Fruit fly (Drosophila melanogaster) whole organism, embryonic: ENCODE results near the gene CG12347.

Experiments used
- Abd-B ChIP-seq: fragments of 200-800 bp; sonication (Bioruptor generic); optimal IDR thresholded peaks from 2 replicates; lab custom pipeline; 2018; ENCODE audit warnings: missing biosample characterization, mild to moderate bottlenecking, missing genetic modification characterization, moderate library complexity
- B-H1 ChIP-seq: fragments of 200-800 bp; sonication (Bioruptor generic); IDR thresholded peaks from 3 replicates; pipeline ENCODE4 v1.3.6; 2022; ENCODE audit warnings: missing biosample characterization, missing genetic modification characterization
- CG10209 ChIP-seq: fragments of 200-800 bp; sonication (Bioruptor generic); optimal IDR thresholded peaks from 3 replicates; lab custom pipeline; 2017; ENCODE audit warnings: missing biosample characterization, mild to moderate bottlenecking, missing genetic modification characterization, missing genetic modification reagents
- CG11695 ChIP-seq: fragments of 200-800 bp; sonication (Bioruptor generic); IDR thresholded peaks from 3 replicates; pipeline ENCODE4 v1.3.6; 2022; ENCODE audit warnings: missing biosample characterization, missing genetic modification characterization
- CG11723 ChIP-seq: fragments of 200-800 bp; sonication (Bioruptor generic); optimal IDR thresholded peaks from 2 replicates; lab custom pipeline; 2017; ENCODE audit warnings: missing biosample characterization, mild to moderate bottlenecking, missing genetic modification characterization
- CG12071 ChIP-seq: fragments of 200-800 bp; sonication (Bioruptor generic); optimal IDR thresholded peaks from 3 replicates; lab custom pipeline; 2018; ENCODE audit warnings: missing biosample characterization, mild to moderate bottlenecking, missing genetic modification characterization
- CG12391 ChIP-seq: fragments of 200-800 bp; sonication (Bioruptor generic); optimal IDR thresholded peaks from 3 replicates; lab custom pipeline; 2018; ENCODE audit warnings: missing biosample characterization, mild to moderate bottlenecking, missing genetic modification characterization, moderate library complexity
- CG1529 ChIP-seq: fragments of 200-800 bp; sonication (Bioruptor generic); optimal IDR thresholded peaks from 3 replicates; lab custom pipeline; 2018; ENCODE audit warnings: missing biosample characterization, missing genetic modification characterization
- CG17385 ChIP-seq: fragments of 200-800 bp; sonication (Bioruptor generic); optimal IDR thresholded peaks from 3 replicates; lab custom pipeline; 2018; ENCODE audit warnings: missing biosample characterization, mild to moderate bottlenecking, missing genetic modification characterization
- CG2202 ChIP-seq: fragments of 200-800 bp; sonication (Bioruptor generic); optimal IDR thresholded peaks from 2 replicates; lab custom pipeline; 2018; ENCODE audit warnings: missing biosample characterization, mild to moderate bottlenecking, missing genetic modification characterization
- CG2678 ChIP-seq: fragments of 200-800 bp; sonication (Bioruptor generic); optimal IDR thresholded peaks from 3 replicates; lab custom pipeline; 2019; ENCODE audit warnings: missing biosample characterization, mild to moderate bottlenecking, missing genetic modification characterization, moderate library complexity
- CG30403 ChIP-seq: fragments of 200-800 bp; sonication (Bioruptor generic); optimal IDR thresholded peaks from 3 replicates; lab custom pipeline; 2016; ENCODE audit warnings: missing biosample characterization, missing genetic modification characterization
- CG33557 ChIP-seq: fragments of 200-800 bp; sonication (Bioruptor generic); optimal IDR thresholded peaks from 2 replicates; lab custom pipeline; 2019; ENCODE audit warnings: missing biosample characterization, mild to moderate bottlenecking, missing genetic modification characterization, moderate library complexity
- CG42726 ChIP-seq: fragments of 200-800 bp; sonication (Bioruptor generic); IDR thresholded peaks from 2 replicates; pipeline ENCODE4 v1.3.6; 2022; ENCODE audit warnings: missing biosample characterization, missing genetic modification characterization; ENCODE audit not compliant: partially characterized antibody
- CG5180 ChIP-seq: fragments of 200-800 bp; sonication (Bioruptor generic); optimal IDR thresholded peaks from 3 replicates; lab custom pipeline; 2017; ENCODE audit warnings: missing biosample characterization, missing genetic modification characterization, mild to moderate bottlenecking, moderate library complexity, missing genetic modification reagents
- CG6272 ChIP-seq: fragments of 200-800 bp; sonication (Bioruptor generic); IDR thresholded peaks from 2 replicates; pipeline ENCODE4 v1.3.6; 2022; ENCODE audit warnings: missing biosample characterization, missing genetic modification characterization
- CG8359 ChIP-seq: fragments of 200-800 bp; sonication (Bioruptor generic); optimal IDR thresholded peaks from 2 replicates; lab custom pipeline; 2017; ENCODE audit warnings: missing biosample characterization, mild to moderate bottlenecking, missing genetic modification characterization, borderline replicate concordance
- CG8944 ChIP-seq: fragments of 200-800 bp; sonication (Bioruptor generic); optimal IDR thresholded peaks from 3 replicates; lab custom pipeline; 2016; ENCODE audit warnings: missing biosample characterization, missing genetic modification characterization
- Dbx ChIP-seq: fragments of 200-800 bp; sonication (Bioruptor generic); IDR thresholded peaks from 3 replicates; pipeline ENCODE4 v1.3.6; 2022; ENCODE audit warnings: missing biosample characterization, missing genetic modification characterization
- Dref ChIP-seq: fragments of 200-800 bp; sonication (Bioruptor generic); IDR thresholded peaks from 2 replicates; pipeline ENCODE4 v1.3.6; 2022; ENCODE audit warnings: missing biosample characterization, missing genetic modification characterization
- ERR ChIP-seq: fragments of 200-800 bp; sonication (Bioruptor generic); optimal IDR thresholded peaks from 2 replicates; lab custom pipeline; 2016; ENCODE audit warnings: missing biosample characterization, missing genetic modification characterization
- Hr51 ChIP-seq, 2 experiments: fragments of 200-800 bp; sonication (Bioruptor generic); optimal IDR thresholded peaks; 2 replicates in 1 of 2; 3 replicates in 1 of 2; lab custom pipeline; 2016 to 2018; ENCODE audit warnings: missing biosample characterization in 2 of 2, missing genetic modification characterization in 2 of 2, mild to moderate bottlenecking in 1 of 2, moderate library complexity in 1 of 2
- Pdp1 ChIP-seq, 2 experiments: fragments of 200-800 bp; sonication (Bioruptor generic); optimal IDR thresholded peaks; 3 replicates each; lab custom pipeline; 2016; ENCODE audit warnings: missing biosample characterization in 2 of 2, missing genetic modification characterization in 2 of 2, mild to moderate bottlenecking in 1 of 2, moderate library complexity in 1 of 2
- Rfx ChIP-seq: fragments of 200-800 bp; sonication (Bioruptor generic); IDR thresholded peaks from 2 replicates; pipeline ENCODE4 v1.3.6; 2022; ENCODE audit warnings: missing biosample characterization, missing genetic modification characterization
- Stat92E ChIP-seq, 3 experiments: fragments of >200 bp in 2 of 3; fragments of 200-800 bp in 1 of 3; sonication (Bioruptor generic) in 1 of 3; optimal IDR thresholded peaks; 2 replicates each; lab custom pipeline; 2017 to 2019; ENCODE audit warnings: missing biosample characterization in 3 of 3, missing genetic modification characterization in 3 of 3, mild to moderate bottlenecking in 1 of 3, moderate library complexity in 1 of 3
- Taf1 ChIP-seq: fragments of 200-800 bp; sonication (Bioruptor generic); IDR thresholded peaks from 2 replicates; pipeline ENCODE4 v1.3.6; 2022; ENCODE audit warnings: missing biosample characterization, missing genetic modification characterization
- cato ChIP-seq: fragments of 200-800 bp; sonication (Bioruptor generic); optimal IDR thresholded peaks from 2 replicates; lab custom pipeline; 2016; ENCODE audit warnings: missing biosample characterization, missing genetic modification characterization, borderline replicate concordance
- ci ChIP-seq: fragments of 200-800 bp; sonication (Bioruptor generic); IDR thresholded peaks from 3 replicates; pipeline ENCODE4 v1.3.6; 2022; ENCODE audit warnings: missing biosample characterization, missing genetic modification characterization
- cwo ChIP-seq: fragments of 200-800 bp; sonication (Bioruptor generic); optimal IDR thresholded peaks from 3 replicates; lab custom pipeline; 2017; ENCODE audit warnings: missing biosample characterization, missing genetic modification characterization, mild to moderate bottlenecking, moderate library complexity, missing genetic modification reagents
- dysf ChIP-seq: fragments of 200-800 bp; sonication (Bioruptor generic); IDR thresholded peaks from 3 replicates; pipeline ENCODE4 v1.3.6; 2022; ENCODE audit warnings: missing biosample characterization, missing genetic modification characterization
- eve ChIP-seq, 2 experiments: fragments of >200 bp; optimal IDR thresholded peaks; 2 replicates each; lab custom pipeline; 2017; ENCODE audit warnings: missing biosample characterization in 2 of 2, missing genetic modification characterization in 2 of 2
- ftz-f1 ChIP-seq: fragments of 200-800 bp; sonication (Bioruptor generic); optimal IDR thresholded peaks from 2 replicates; lab custom pipeline; 2016; ENCODE audit warnings: missing biosample characterization, missing genetic modification characterization
- gem ChIP-seq: fragments of 200-800 bp; sonication (Bioruptor generic); optimal IDR thresholded peaks from 2 replicates; lab custom pipeline; 2019; ENCODE audit warnings: missing biosample characterization, mild to moderate bottlenecking, missing genetic modification characterization, moderate library complexity
- grau ChIP-seq: fragments of 200-800 bp; optimal IDR thresholded peaks from 3 replicates; lab custom pipeline; 2019; ENCODE audit warnings: missing biosample characterization, mild to moderate bottlenecking, missing genetic modification characterization, moderate library complexity
- inv ChIP-seq: fragments of 200-800 bp; sonication (Bioruptor generic); IDR thresholded peaks from 2 replicates; pipeline ENCODE4 v1.3.6; 2022; ENCODE audit warnings: missing biosample characterization, missing genetic modification characterization; ENCODE audit not compliant: partially characterized antibody
- kay ChIP-seq: fragments of 200-800 bp; sonication (Bioruptor generic); optimal IDR thresholded peaks from 2 replicates; lab custom pipeline; 2016; ENCODE audit warnings: missing biosample characterization, missing genetic modification characterization
- lab ChIP-seq: fragments of 200-800 bp; sonication (Bioruptor generic); optimal IDR thresholded peaks from 3 replicates; lab custom pipeline; 2017; ENCODE audit warnings: missing biosample characterization, missing genetic modification characterization, mild to moderate bottlenecking, moderate library complexity, missing genetic modification reagents
- mld ChIP-seq: fragments of 200-800 bp; sonication (Bioruptor generic); IDR thresholded peaks from 3 replicates; pipeline ENCODE4 v1.3.6; 2022; ENCODE audit warnings: missing biosample characterization, missing genetic modification characterization; ENCODE audit not compliant: partially characterized antibody
- otp ChIP-seq: fragments of 200-800 bp; sonication (Bioruptor generic); IDR thresholded peaks from 3 replicates; pipeline ENCODE4, ENCODE4 v1.3.6; 2022; ENCODE audit warnings: missing biosample characterization, missing genetic modification characterization
- pan ChIP-seq, 4 experiments: fragments of >200 bp in 3 of 4; fragments of 200-800 bp in 1 of 4; sonication (Bioruptor generic) in 1 of 4; optimal IDR thresholded peaks in 3 of 4; IDR thresholded peaks in 1 of 4; 2 replicates each; pipeline versions ENCODE4 v1.3.6 to Lab custom; 2017 to 2022; ENCODE audit warnings: missing biosample characterization in 2 of 4, missing genetic modification characterization in 2 of 4, mixed read lengths in 1 of 4
- pho ChIP-seq: fragments of 200-800 bp; sonication (Bioruptor generic); optimal IDR thresholded peaks from 2 replicates; lab custom pipeline; 2016; ENCODE audit warnings: missing biosample characterization, missing genetic modification characterization
- slbo ChIP-seq: fragments of 200-800 bp; sonication (Bioruptor generic); IDR thresholded peaks from 2 replicates; pipeline ENCODE4 v1.3.6; 2022; ENCODE audit warnings: missing biosample characterization, missing genetic modification characterization
- stc ChIP-seq: fragments of 200-800 bp; sonication (Bioruptor generic); IDR thresholded peaks from 2 replicates; pipeline ENCODE4 v1.3.6; 2022; ENCODE audit warnings: missing biosample characterization, missing genetic modification characterization
- tio ChIP-seq: fragments of 200-800 bp; sonication (Bioruptor generic); optimal IDR thresholded peaks from 2 replicates; lab custom pipeline; 2017; ENCODE audit warnings: missing biosample characterization, missing genetic modification characterization, inconsistent platforms
- twi ChIP-seq: fragments of 200-800 bp; optimal IDR thresholded peaks from 2 replicates; lab custom pipeline; 2019; ENCODE audit warnings: missing biosample characterization, mild to moderate bottlenecking, missing genetic modification characterization, moderate library complexity
- zfh1 ChIP-seq: fragments of 200-800 bp; sonication (Bioruptor generic); IDR thresholded peaks from 3 replicates; pipeline ENCODE4 v1.3.6; 2022; ENCODE audit warnings: missing biosample characterization, missing genetic modification characterization
- zfh2 ChIP-seq: fragments of 200-800 bp; sonication (Bioruptor generic); optimal IDR thresholded peaks from 2 replicates; lab custom pipeline; 2016; ENCODE audit warnings: missing biosample characterization, missing genetic modification characterization

Gene CG12347

dm6 chr3R:17949362-17950121 is 43.3 kb downstream of the CG12347 start (continued):
- TF ChIP-seq Rfx (GFP tag; lab: Robert Waterston, UW) (peak; percentile 41; the same call in 1 of the 2 replicates), CG11723 (GFP tag; lab: Kevin White, UChicago) (peak; percentile 62), zfh1 (peak; percentile 78), CG11695 (GFP tag; lab: Robert Waterston, UW) (peak; percentile 66), ERR (GFP tag; lab: Kevin White, UChicago) (no peak), mld (GFP tag; lab: Robert Waterston, UW) (no peak), Pdp1 (GFP tag; optimal IDR thresholded peaks at IDR 0.05; lab: Kevin White, UChicago) (peak; percentile 56 to 70), inv (no peak), CG30403 (peak; percentile 80), kay (GFP tag; lab: Kevin White, UChicago) (peak; percentile 14), cato (GFP tag; lab: Kevin White, UChicago) (peak; percentile 44), pho (GFP tag; lab: Kevin White, UChicago) (no peak), Abd-B (GFP tag; lab: Kevin White, UChicago) (peak; percentile 79), CG6272 (GFP tag; lab: Robert Waterston, UW) (peak; percentile 67), stc (GFP tag; lab: Robert Waterston, UW) (peak; percentile 65; the same call in 1 of the 2 replicates), twi (tag; lab: Kevin White, UChicago) (peak; percentile 54), ci (GFP tag; lab: Robert Waterston, UW) (peak; percentile 64; the same call in 2 of the 3 replicates), CG17385 (peak; percentile 64), ftz-f1 (GFP tag; lab: Kevin White, UChicago) (no peak), tio (peak; percentile 67), pan (optimal IDR thresholded peaks at IDR 0.05; lab: Kevin White, UChicago) (no peak), pan (GFP tag; optimal IDR thresholded peaks at IDR 0.05 in 1 of 2, IDR thresholded peaks at IDR 0.05 in 1 of 2) (peak in 1 of 2 experiments; percentile 60), lab (peak; percentile 91), CG2678 (tag; lab: Kevin White, UChicago) (peak; percentile 84), CG12071 (no peak), CG2202 (peak; percentile 44), CG1529 (GFP tag; lab: Kevin White, UChicago) (peak; percentile 70), Stat92E (GFP tag; optimal IDR thresholded peaks at IDR 0.05; lab: Kevin White, UChicago) (no peak), B-H1 (GFP tag; lab: Robert Waterston, UW) (peak; percentile 66), eve (GFP tag; optimal IDR thresholded peaks at IDR 0.05; lab: Kevin White, UChicago) (peak in 1 of 2 experiments; percentile 89), otp (GFP tag; lab: Robert Waterston, UW) (no peak), Dref (GFP tag; lab: Robert Waterston, UW) (no peak), dysf (GFP tag; lab: Robert Waterston, UW) (peak; percentile 86), CG12391 (peak; percentile 69), CG33557 (GFP tag; lab: Kevin White, UChicago) (peak; percentile 58), CG5180 (GFP tag; lab: Kevin White, UChicago) (peak; percentile 50), Taf1 (GFP tag; lab: Robert Waterston, UW) (0 out of 2 replicates have a peak, but pooled peaks have one; percentile 23), CG42726 (GFP tag; lab: Robert Waterston, UW) (no peak), cwo (GFP tag; lab: Kevin White, UChicago) (peak; percentile 39), Dbx (peak; percentile 49; the same call in 1 of the 3 replicates), CG10209 (GFP tag; lab: Kevin White, UChicago) (peak; percentile 70), gem (peak; percentile 85), zfh2 (GFP tag; lab: Kevin White, UChicago) (peak; percentile 3), slbo (peak; percentile 63), CG8359 (GFP tag; lab: Kevin White, UChicago) (peak; percentile 69), grau (tag; lab: Kevin White, UChicago) (peak; percentile 73), CG8944 (GFP tag; lab: Kevin White, UChicago) (peak; percentile 39), Hr51 (GFP tag; optimal IDR thresholded peaks at IDR 0.05; lab: Kevin White, UChicago) (peak in 1 of 2 experiments; percentile 72)
